Fruit fly (Drosophila melanogaster): ENCODE measurements around the gene Gr10a.

The Gr10a gene

DNA sequence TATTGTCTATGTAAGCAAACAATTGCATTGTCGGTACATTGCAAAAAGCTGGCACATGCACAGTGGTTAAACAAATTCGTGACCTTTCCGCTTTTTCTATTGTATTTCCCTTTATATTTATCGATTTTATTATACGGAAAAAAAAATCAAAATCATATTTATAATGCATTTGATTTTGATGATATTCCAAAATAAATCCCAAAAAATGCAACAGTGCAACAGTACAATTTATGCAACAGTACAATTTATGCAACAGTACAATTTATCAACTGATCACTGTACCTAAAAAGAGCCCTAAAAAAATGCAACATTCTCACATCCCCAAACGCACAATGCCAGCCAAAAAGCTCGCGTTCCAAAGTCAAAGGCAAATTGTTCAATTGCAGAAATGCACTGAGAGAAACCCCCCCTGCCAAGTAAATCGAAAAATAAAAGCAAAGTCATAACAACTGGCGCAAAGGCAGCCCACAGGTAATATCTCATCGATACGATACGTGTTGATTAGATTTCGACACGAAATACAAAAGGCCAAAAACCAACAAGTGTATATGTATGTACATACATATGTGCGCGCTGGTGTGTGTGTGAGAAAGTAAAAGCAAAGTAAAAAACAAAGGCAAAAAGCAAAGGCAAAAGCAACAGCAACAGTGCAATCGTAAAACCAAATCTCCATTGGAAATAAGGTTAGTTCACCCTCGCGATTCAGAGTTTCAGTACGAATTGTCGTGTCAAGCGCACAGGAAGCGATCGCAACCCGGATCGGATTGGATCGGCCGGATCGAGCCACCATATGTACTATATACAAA lies 24.8 kb upstream of the Gr10a start, which contains the start of gene Sk1 (continued):
- TF ChIP-seq Vsx1 (GFP tag; optimal IDR thresholded peaks at IDR 0.05) (no peak), bigmax (GFP tag; optimal IDR thresholded peaks at IDR 0.05) (peak; percentile 64), Hr78 (GFP tag; optimal IDR thresholded peaks at IDR 0.05) (peak in 1 of 2 experiments; percentile 20), her (GFP tag; optimal IDR thresholded peaks at IDR 0.05) (no peak), HmgZ (tag; optimal IDR thresholded peaks at IDR 0.05) (peak; percentile 6), Deaf1 (tag; optimal IDR thresholded peaks at IDR 0.05) (peak; percentile 20), cg (GFP tag; optimal IDR thresholded peaks at IDR 0.05) (peak; percentile 67), Hr51 (GFP tag; optimal IDR thresholded peaks at IDR 0.05) (peak in 1 of 2 experiments; percentile 4), chinmo (GFP tag; IDR thresholded peaks at IDR 0.05; ENCODE audit: partially characterized antibody) (0 out of 4 replicates have a peak, but pooled peaks have one; percentile 33), CG10979 (tag; optimal IDR thresholded peaks at IDR 0.05) (no peak), zf30C (GFP tag; optimal IDR thresholded peaks at IDR 0.05) (peak; percentile 51), Blimp-1 (GFP tag; optimal IDR thresholded peaks at IDR 0.05) (peak; percentile 29), Rfx (GFP tag; IDR thresholded peaks at IDR 0.05) (no peak), bsh (GFP tag; optimal IDR thresholded peaks at IDR 0.05) (no peak), CG16815 (GFP tag; optimal IDR thresholded peaks at IDR 0.05) (no peak), tup (GFP tag; optimal IDR thresholded peaks at IDR 0.05) (no peak), CG34376 (GFP tag; optimal IDR thresholded peaks at IDR 0.05) (peak; percentile 88), CG6683 (GFP tag; optimal IDR thresholded peaks at IDR 0.05) (no peak), ind (GFP tag; optimal IDR thresholded peaks at IDR 0.05) (peak; percentile 12), CG7372 (GFP tag; IDR thresholded peaks at IDR 0.05) (0 out of 2 replicates have a peak, but pooled peaks have one; percentile 3), cwo (GFP tag; optimal IDR thresholded peaks at IDR 0.05) (no peak), HLHmδ (GFP tag; optimal IDR thresholded peaks at IDR 0.05) (no peak), CG18599 (GFP tag; optimal IDR thresholded peaks at IDR 0.05) (peak; percentile 7), ATbp (GFP tag; optimal IDR thresholded peaks at IDR 0.05) (peak; percentile 86), CG7839 (tag; optimal IDR thresholded peaks at IDR 0.05) (peak; percentile 1), CG9932 (GFP tag; IDR thresholded peaks at IDR 0.05) (peak; percentile 41; the same call in 1 of the 2 replicates), mirr (GFP tag; optimal IDR thresholded peaks at IDR 0.05) (peak; percentile 84), Eip74EF (GFP tag; optimal IDR thresholded peaks at IDR 0.05) (peak in 1 of 2 experiments; percentile 3), CG2199 (GFP tag; IDR thresholded peaks at IDR 0.05) (0 out of 3 replicates have a peak, but pooled peaks have one; percentile 28), tap (tag; optimal IDR thresholded peaks at IDR 0.05) (no peak), gem (tag; optimal IDR thresholded peaks at IDR 0.05) (peak; percentile 3), ci (GFP tag; IDR thresholded peaks at IDR 0.05) (peak; percentile 53; the same call in 1 of the 3 replicates), Sox102F (GFP tag; optimal IDR thresholded peaks at IDR 0.05) (peak; percentile 23), sens (GFP tag) (peak; percentile 63)

DNA sequence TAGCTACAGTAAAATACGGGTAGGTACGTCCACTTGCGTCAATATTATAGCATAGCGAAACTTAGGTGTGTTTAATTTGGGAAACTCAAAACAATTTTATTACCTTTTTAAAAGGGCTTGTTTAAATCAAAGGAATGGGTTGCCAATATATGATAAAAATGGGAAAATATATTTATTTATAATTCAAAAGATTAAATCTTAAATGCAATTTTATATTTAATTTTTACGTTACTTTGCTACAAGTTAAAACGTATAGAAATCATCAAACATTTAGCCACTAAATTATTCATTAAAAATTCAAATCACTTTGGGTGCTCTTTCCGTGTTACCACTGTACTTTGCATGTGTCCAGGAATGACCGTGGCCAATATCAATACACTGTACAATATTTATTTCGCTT lies 23.7 kb upstream of the Gr10a start:
- TF ChIP-seq Xbp1 (GFP tag; optimal IDR thresholded peaks at IDR 0.05), result no peak
- TF ChIP-seq lbe (GFP tag; optimal IDR thresholded peaks at IDR 0.05), result no peak
- no peak for TF ChIP-seq CG9797 (GFP tag; optimal IDR thresholded peaks at IDR 0.05)
- peak; percentile 43 for TF ChIP-seq CG30403 (GFP tag; optimal IDR thresholded peaks at IDR 0.05)
- TF ChIP-seq Fer3 (tag; optimal IDR thresholded peaks at IDR 0.05), result no peak
- no peak for TF ChIP-seq Asciz (GFP tag; optimal IDR thresholded peaks at IDR 0.05)
- TF ChIP-seq MBD-R2 (GFP tag; IDR thresholded peaks at IDR 0.05), result no peak
- TF ChIP-seq CG14860 (GFP tag; IDR thresholded peaks at IDR 0.05; ENCODE audit: partially characterized antibody), result no peak
- no peak for TF ChIP-seq MTF-1 (GFP tag; optimal IDR thresholded peaks at IDR 0.05; ENCODE audit: borderline replicate concordance)
- TF ChIP-seq da (GFP tag; optimal IDR thresholded peaks at IDR 0.05), result no peak
- no peak for TF ChIP-seq CG10431 (GFP tag; optimal IDR thresholded peaks at IDR 0.05)
- TF ChIP-seq sisA (GFP tag; IDR thresholded peaks at IDR 0.05), result no peak
- no peak for TF ChIP-seq CG17568 (GFP tag; optimal IDR thresholded peaks at IDR 0.05)
- TF ChIP-seq CG4617 (GFP tag; optimal IDR thresholded peaks at IDR 0.05; ENCODE audit: borderline replicate concordance), result no peak
